Fruit fly (Drosophila melanogaster) whole organism, embryonic: ENCODE results near the gene Ts.

ENCODE experiments used
- Aef1 ChIP-seq: fragments of 200-800 bp; sonication (Bioruptor generic); IDR thresholded peaks from 3 replicates; pipeline ENCODE4 v1.3.6; 2022; ENCODE audit warnings: missing biosample characterization, missing genetic modification characterization
- Atf-2 ChIP-seq: fragments of 200-800 bp; sonication (Bioruptor generic); optimal IDR thresholded peaks from 2 replicates; lab custom pipeline; 2016; ENCODE audit warnings: missing biosample characterization, missing genetic modification characterization
- CG10431 ChIP-seq: fragments of 200-800 bp; sonication (Bioruptor generic); optimal IDR thresholded peaks from 3 replicates; lab custom pipeline; 2018; ENCODE audit warnings: missing biosample characterization, mild to moderate bottlenecking, missing genetic modification characterization
- CG10565 ChIP-seq: fragments of 200-800 bp; sonication (Bioruptor generic); optimal IDR thresholded peaks from 3 replicates; lab custom pipeline; 2016; ENCODE audit warnings: missing biosample characterization, mild to moderate bottlenecking, missing genetic modification characterization
- CG11247 ChIP-seq: fragments of 200-800 bp; sonication (Bioruptor generic); IDR thresholded peaks from 2 replicates; pipeline ENCODE4 v1.3.6; 2022; ENCODE audit warnings: missing biosample characterization, missing genetic modification characterization
- CG12299 ChIP-seq: fragments of 200-800 bp; sonication (Bioruptor generic); optimal IDR thresholded peaks from 2 replicates; lab custom pipeline; 2018; ENCODE audit warnings: missing biosample characterization, mild to moderate bottlenecking, missing genetic modification characterization
- CG12391 ChIP-seq: fragments of 200-800 bp; sonication (Bioruptor generic); optimal IDR thresholded peaks from 3 replicates; lab custom pipeline; 2018; ENCODE audit warnings: missing biosample characterization, mild to moderate bottlenecking, missing genetic modification characterization, moderate library complexity
- CG14050 ChIP-seq: fragments of 200-800 bp; sonication (Bioruptor generic); IDR thresholded peaks from 3 replicates; pipeline ENCODE4 v1.3.6; 2022; ENCODE audit warnings: missing biosample characterization, missing genetic modification characterization
- CG17568 ChIP-seq: fragments of 200-800 bp; sonication (Bioruptor generic); optimal IDR thresholded peaks from 2 replicates; lab custom pipeline; 2018; ENCODE audit warnings: missing biosample characterization, mild to moderate bottlenecking, missing genetic modification characterization, moderate library complexity
- CG17912 ChIP-seq: fragments of 200-800 bp; sonication (Bioruptor generic); optimal IDR thresholded peaks from 2 replicates; lab custom pipeline; 2018; ENCODE audit warnings: missing biosample characterization, mild to moderate bottlenecking, missing genetic modification characterization
- CG2889 ChIP-seq: fragments of 200-800 bp; sonication (Bioruptor generic); IDR thresholded peaks from 3 replicates; pipeline ENCODE4 v1.3.6; 2022; ENCODE audit warnings: missing biosample characterization, missing genetic modification characterization
- CG3065 ChIP-seq: fragments of 200-800 bp; sonication (Bioruptor generic); optimal IDR thresholded peaks from 2 replicates; lab custom pipeline; 2016; ENCODE audit warnings: missing biosample characterization, missing genetic modification characterization
- CG3163 ChIP-seq: fragments of 200-800 bp; sonication (Bioruptor generic); optimal IDR thresholded peaks from 3 replicates; lab custom pipeline; 2016; ENCODE audit warnings: missing biosample characterization, missing genetic modification characterization
- CG3726 ChIP-seq: fragments of 200-800 bp; sonication (Bioruptor generic); IDR thresholded peaks from 3 replicates; pipeline ENCODE4, ENCODE4 v1.3.6; 2022; ENCODE audit warnings: missing biosample characterization, missing genetic modification characterization
- CG3995 ChIP-seq: fragments of 200-800 bp; sonication (Bioruptor generic); optimal IDR thresholded peaks from 3 replicates; lab custom pipeline; 2016; ENCODE audit warnings: missing biosample characterization, missing genetic modification characterization
- CG4820 ChIP-seq: fragments of 200-800 bp; sonication (Bioruptor generic); optimal IDR thresholded peaks from 3 replicates; lab custom pipeline; 2016; ENCODE audit warnings: missing biosample characterization, missing genetic modification characterization
- CG8281 ChIP-seq: fragments of 200-800 bp; sonication (Bioruptor generic); optimal IDR thresholded peaks from 2 replicates; lab custom pipeline; 2018; ENCODE audit warnings: missing biosample characterization, mild to moderate bottlenecking, missing genetic modification characterization, moderate library complexity
- CG8290 ChIP-seq, 3 experiments: fragments of 200-800 bp; sonication (Bioruptor generic); optimal IDR thresholded peaks; 2 replicates each; lab custom pipeline; 2016 to 2019; ENCODE audit warnings: missing biosample characterization in 3 of 3, missing genetic modification characterization in 3 of 3, mild to moderate bottlenecking in 2 of 3, moderate library complexity in 1 of 3
- CG8388 ChIP-seq: fragments of 200-800 bp; sonication (Bioruptor generic); optimal IDR thresholded peaks from 2 replicates; lab custom pipeline; 2019; ENCODE audit warnings: missing biosample characterization, mild to moderate bottlenecking, missing genetic modification characterization, moderate library complexity
- CG9437 ChIP-seq: fragments of 200-800 bp; sonication (Bioruptor generic); optimal IDR thresholded peaks from 2 replicates; lab custom pipeline; 2018; ENCODE audit warnings: missing biosample characterization, mild to moderate bottlenecking, missing genetic modification characterization
- CG9727 ChIP-seq: fragments of 200-800 bp; sonication (Bioruptor generic); optimal IDR thresholded peaks from 3 replicates; lab custom pipeline; 2017; ENCODE audit warnings: missing biosample characterization, mild to moderate bottlenecking, missing genetic modification characterization
- CG9876 ChIP-seq: fragments of 200-800 bp; sonication (Bioruptor generic); optimal IDR thresholded peaks from 2 replicates; lab custom pipeline; 2016; ENCODE audit warnings: missing biosample characterization, missing genetic modification characterization
- Camta ChIP-seq: fragments of 200-800 bp; sonication (Bioruptor generic); optimal IDR thresholded peaks from 2 replicates; lab custom pipeline; 2016; ENCODE audit warnings: missing biosample characterization, missing genetic modification characterization
- CkIIα-i1 ChIP-seq: fragments of 200-800 bp; sonication (Bioruptor generic); IDR thresholded peaks from 2 replicates; pipeline ENCODE4 v1.3.6; 2022; ENCODE audit warnings: missing biosample characterization, missing genetic modification characterization
- Dad ChIP-seq: fragments of 200-800 bp; sonication (Bioruptor generic); optimal IDR thresholded peaks from 3 replicates; lab custom pipeline; 2016; ENCODE audit warnings: missing biosample characterization, missing genetic modification characterization
- Deaf1 ChIP-seq: fragments of 200-800 bp; optimal IDR thresholded peaks from 3 replicates; lab custom pipeline; 2019; ENCODE audit warnings: missing biosample characterization, mild to moderate bottlenecking, missing genetic modification characterization, moderate library complexity
- Elba2 ChIP-seq: fragments of 200-800 bp; sonication (Bioruptor generic); optimal IDR thresholded peaks from 3 replicates; lab custom pipeline; 2016; ENCODE audit warnings: missing biosample characterization, missing genetic modification characterization
- Ets97D ChIP-seq: fragments of 200-800 bp; sonication (Bioruptor generic); optimal IDR thresholded peaks from 3 replicates; lab custom pipeline; 2016; ENCODE audit warnings: missing biosample characterization, missing genetic modification characterization
- Hand ChIP-seq: fragments of 200-800 bp; sonication (Bioruptor generic); optimal IDR thresholded peaks from 2 replicates; lab custom pipeline; 2017; ENCODE audit warnings: mild to moderate bottlenecking, missing biosample characterization, missing genetic modification reagents, missing genetic modification characterization
- Med ChIP-seq: fragments of 200-800 bp; sonication (Bioruptor generic); peaks from one replicate; lab custom pipeline; 2016; ENCODE audit warnings: missing biosample characterization, missing genetic modification characterization, mild to moderate bottlenecking, inconsistent platforms, moderate library complexity
- Rfx ChIP-seq: fragments of 200-800 bp; sonication (Bioruptor generic); IDR thresholded peaks from 2 replicates; pipeline ENCODE4 v1.3.6; 2022; ENCODE audit warnings: missing biosample characterization, missing genetic modification characterization
- Sry-β ChIP-seq: fragments of 200-800 bp; sonication (Bioruptor generic); optimal IDR thresholded peaks from 2 replicates; lab custom pipeline; 2018; ENCODE audit warnings: missing biosample characterization, mild to moderate bottlenecking, missing genetic modification characterization, moderate library complexity
- ab ChIP-seq: fragments of 200-800 bp; sonication (Bioruptor generic); optimal IDR thresholded peaks from 2 replicates; lab custom pipeline; 2016; ENCODE audit warnings: missing biosample characterization, missing genetic modification characterization
- cad ChIP-seq: fragments of >200 bp; optimal IDR thresholded peaks from 2 replicates; lab custom pipeline; 2017; ENCODE audit warnings: missing biosample characterization, missing genetic modification characterization
- dati ChIP-seq: fragments of 200-800 bp; sonication (Bioruptor generic); IDR thresholded peaks from 2 replicates; pipeline ENCODE4 v1.3.6; 2022; ENCODE audit warnings: missing biosample characterization, missing genetic modification characterization
- dimm ChIP-seq: fragments of 200-800 bp; sonication (Bioruptor generic); IDR thresholded peaks from 2 replicates; pipeline ENCODE4 v1.3.6; 2022; ENCODE audit warnings: missing biosample characterization, missing genetic modification characterization
- dmrt99B ChIP-seq: fragments of 200-800 bp; sonication (Bioruptor generic); optimal IDR thresholded peaks from 2 replicates; lab custom pipeline; 2018; ENCODE audit warnings: missing biosample characterization, mild to moderate bottlenecking, missing genetic modification characterization, moderate library complexity
- gce ChIP-seq: fragments of 200-800 bp; sonication (Bioruptor generic); IDR thresholded peaks from 3 replicates; pipeline ENCODE4 v1.3.6; 2022; ENCODE audit warnings: missing biosample characterization, missing genetic modification characterization
- gfzf ChIP-seq: fragments of 200-800 bp; sonication (Bioruptor generic); optimal IDR thresholded peaks from 2 replicates; lab custom pipeline; 2016; ENCODE audit warnings: missing biosample characterization, mild to moderate bottlenecking, missing genetic modification characterization, moderate library complexity
- gsb ChIP-seq: fragments of 200-800 bp; sonication (Bioruptor generic); IDR thresholded peaks from 2 replicates; pipeline ENCODE4 v1.3.6; 2022; ENCODE audit warnings: missing biosample characterization, missing genetic modification characterization
- ken ChIP-seq: fragments of 200-800 bp; sonication (Bioruptor generic); IDR thresholded peaks from 3 replicates; pipeline ENCODE4 v1.3.6; 2022; ENCODE audit warnings: missing biosample characterization, missing genetic modification characterization
- nerfin-2 ChIP-seq: fragments of 200-800 bp; sonication (Bioruptor generic); IDR thresholded peaks from 2 replicates; pipeline ENCODE4 v1.3.6; 2022; ENCODE audit warnings: missing biosample characterization, missing genetic modification characterization; ENCODE audit not compliant: partially characterized antibody
- otp ChIP-seq: fragments of 200-800 bp; sonication (Bioruptor generic); IDR thresholded peaks from 3 replicates; pipeline ENCODE4, ENCODE4 v1.3.6; 2022; ENCODE audit warnings: missing biosample characterization, missing genetic modification characterization
- phol ChIP-seq: fragments of 200-800 bp; sonication (Bioruptor generic); optimal IDR thresholded peaks from 3 replicates; lab custom pipeline; 2018; ENCODE audit warnings: missing biosample characterization, mild to moderate bottlenecking, missing genetic modification characterization, moderate library complexity
- sens-2 ChIP-seq: fragments of 200-800 bp; sonication (Bioruptor generic); IDR thresholded peaks from 2 replicates; pipeline ENCODE4 v1.3.6; 2022; ENCODE audit warnings: missing biosample characterization, missing genetic modification characterization
- slp2 ChIP-seq: fragments of 200-800 bp; sonication (Bioruptor generic); optimal IDR thresholded peaks from 2 replicates; lab custom pipeline; 2016; ENCODE audit warnings: missing biosample characterization, missing genetic modification characterization
- sob ChIP-seq: fragments of 200-800 bp; sonication (Bioruptor generic); IDR thresholded peaks from 2 replicates; pipeline ENCODE4 v1.3.6; 2022; ENCODE audit warnings: missing biosample characterization, missing genetic modification characterization
- stwl ChIP-seq: fragments of 200-800 bp; sonication (Bioruptor generic); optimal IDR thresholded peaks from 3 replicates; lab custom pipeline; 2018; ENCODE audit warnings: missing biosample characterization, mild to moderate bottlenecking, missing genetic modification characterization, moderate library complexity
- trem ChIP-seq: fragments of 200-800 bp; optimal IDR thresholded peaks from 3 replicates; lab custom pipeline; 2019; ENCODE audit warnings: missing biosample characterization, mild to moderate bottlenecking, missing genetic modification characterization, moderate library complexity
- vvl ChIP-seq: fragments of 200-800 bp; sonication (Bioruptor generic); IDR thresholded peaks from 2 replicates; pipeline ENCODE4 v1.3.6; 2022; ENCODE audit warnings: missing biosample characterization, missing genetic modification characterization
- yki ChIP-seq: fragments of >200 bp; optimal IDR thresholded peaks from 3 replicates; lab custom pipeline; 2018
- zf30C ChIP-seq: fragments of 200-800 bp; sonication (Bioruptor generic); optimal IDR thresholded peaks from 3 replicates; lab custom pipeline; 2018; ENCODE audit warnings: missing biosample characterization, mild to moderate bottlenecking, missing genetic modification characterization

Ts gene

dm6 chr2L:2972439-2972936 is 3.0 kb upstream of the Ts start, which contains the start of the genes Rrp1 and gammaTub23C (continued):
- TF ChIP-seq CG8281 (tag; lab: Kevin White, UChicago) (peak; percentile 73), ab (GFP tag; lab: Kevin White, UChicago) (peak; percentile 48), CkIIα-i1 (GFP tag; lab: Robert Waterston, UW) (no peak), CG2889 (GFP tag; lab: Robert Waterston, UW) (peak; percentile 67), dati (GFP tag; lab: Robert Waterston, UW) (no peak), Dad (GFP tag; lab: Kevin White, UChicago) (peak; percentile 72), CG12299 (peak; percentile 79), CG8290 (GFP tag; optimal IDR thresholded peaks at IDR 0.05; lab: Kevin White, UChicago) (peak; percentile 82), CG8290 (tag; optimal IDR thresholded peaks at IDR 0.05; lab: Kevin White, UChicago) (peak in 1 of 2 experiments; percentile 60), vvl (GFP tag; lab: Robert Waterston, UW) (peak; percentile 83; the same call in 1 of the 2 replicates), Deaf1 (tag; lab: Kevin White, UChicago) (no peak), Hand (peak; percentile 75), stwl (tag; lab: Kevin White, UChicago) (peak; percentile 45), Elba2 (peak; percentile 36), CG17912 (GFP tag; lab: Kevin White, UChicago) (peak; percentile 37), CG17568 (GFP tag; lab: Kevin White, UChicago) (no peak), otp (GFP tag; lab: Robert Waterston, UW) (peak; percentile 46; the same call in 1 of the 3 replicates), gce (GFP tag; lab: Robert Waterston, UW) (0 out of 3 replicates have a peak, but pooled peaks have one; percentile 36), Sry-β (peak; percentile 61), CG11247 (peak; percentile 66), CG10565 (GFP tag; lab: Kevin White, UChicago) (peak; percentile 63), dimm (GFP tag; lab: Robert Waterston, UW) (0 out of 2 replicates have a peak, but pooled peaks have one; percentile 24), Atf-2 (peak; percentile 69), yki (lab: Kevin White, UChicago) (no peak), trem (tag; lab: Kevin White, UChicago) (peak; percentile 90), CG3065 (GFP tag; lab: Kevin White, UChicago) (peak; percentile 88), sens-2 (GFP tag; lab: Robert Waterston, UW) (peak; percentile 64), CG8388 (GFP tag; lab: Kevin White, UChicago) (peak; percentile 89), CG3995 (peak; percentile 67), CG14050 (peak; percentile 58; the same call in 1 of the 3 replicates), gfzf (GFP tag; lab: Kevin White, UChicago) (peak; percentile 10), CG4820 (GFP tag; lab: Kevin White, UChicago) (peak; percentile 93), CG12391 (tag; lab: Kevin White, UChicago) (peak; percentile 94), cad (no peak), CG9876 (GFP tag; lab: Kevin White, UChicago) (peak; percentile 62), nerfin-2 (GFP tag; lab: Robert Waterston, UW) (no peak), gsb (no peak; the same call in 1 of the 2 replicates), Rfx (peak; percentile 83)

dm6 chr2L:2966917-2967316 is 2.5 kb downstream of the Ts start:
- no peak for TF ChIP-seq dmrt99B (tag; lab: Kevin White, UChicago)
- TF ChIP-seq CG9437 (GFP tag; lab: Kevin White, UChicago): no peak
- TF ChIP-seq sob (GFP tag; lab: Robert Waterston, UW): no peak
- no peak for TF ChIP-seq ken
- TF ChIP-seq Med: peak; percentile 51
- no peak for TF ChIP-seq otp (GFP tag; lab: Robert Waterston, UW)
- no peak for TF ChIP-seq slp2
- TF ChIP-seq CG9727 (GFP tag; lab: Kevin White, UChicago): peak; percentile 49
- TF ChIP-seq CG10431 (GFP tag; lab: Kevin White, UChicago): peak; percentile 13
- peak; percentile 63; the same call in 1 of the 3 replicates for TF ChIP-seq CG3726 (GFP tag; lab: Robert Waterston, UW)
- no peak for TF ChIP-seq zf30C
- TF ChIP-seq Ets97D: peak; percentile 91
- TF ChIP-seq Camta (GFP tag; lab: Kevin White, UChicago): peak; percentile 2
- TF ChIP-seq CG3163 (GFP tag; lab: Kevin White, UChicago): no peak
- TF ChIP-seq Aef1: no peak
- peak; percentile 1 for TF ChIP-seq CG8388 (GFP tag; lab: Kevin White, UChicago)
- peak; percentile 53 for TF ChIP-seq phol (tag; lab: Kevin White, UChicago)
